Worm (Caenorhabditis elegans): ENCODE results near the gene srv-8.

Gene srv-8

DNA sequence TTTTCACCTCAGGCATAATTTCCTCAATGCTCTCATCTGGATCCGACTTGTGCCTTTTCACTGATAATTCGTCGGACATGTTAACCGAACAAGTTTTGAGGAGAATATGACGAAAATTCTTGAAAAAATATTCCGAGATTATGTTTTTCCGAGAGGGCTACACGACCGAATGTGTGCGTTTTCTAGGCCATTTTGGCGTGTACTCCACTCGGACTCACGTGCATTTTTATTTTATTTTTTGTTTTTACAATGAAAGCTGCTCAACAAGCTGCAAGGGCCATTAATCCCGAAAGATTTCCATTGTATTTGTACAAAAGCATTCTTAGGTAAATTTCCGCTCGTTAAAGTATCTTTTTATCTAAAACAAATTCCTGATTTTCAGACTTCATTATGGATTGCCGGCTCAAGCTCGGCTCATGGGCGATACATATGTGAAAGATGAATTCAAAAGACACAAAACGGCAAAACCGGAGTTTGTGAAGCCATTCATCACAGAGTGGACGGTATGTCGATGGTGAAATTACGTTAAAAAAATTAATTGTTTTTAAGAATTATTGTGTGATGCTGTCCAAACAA is 47.7 kb upstream of the srv-8 start, which contains the start of the genes F25H9.6 and F25H9.7 (continued):
- 0 out of 2 replicates have a peak, but pooled peaks have one; percentile 33 for TF ChIP-seq daf-19 (GFP tag; conservative IDR thresholded peaks at IDR 0.05)
- TF ChIP-seq madf-5 (GFP tag; IDR thresholded peaks at IDR 0.05): peak in 1 of 2 experiments; percentile 40; a peak in 1 of 4 replicates
- no peak for TF ChIP-seq daf-12 (tag; optimal IDR thresholded peaks at IDR 0.05)
- TF ChIP-seq mdt-29 (GFP tag; IDR thresholded peaks at IDR 0.05): peak; percentile 69; the same call in 1 of the 2 replicates
- no peak for TF ChIP-seq ctbp-1 (GFP tag; IDR thresholded peaks at IDR 0.05)
- no peak for TF ChIP-seq zip-11 (GFP tag; IDR thresholded peaks at IDR 0.05)
- peak; percentile 66 for TF ChIP-seq hlh-11 (tag; optimal IDR thresholded peaks at IDR 0.05)
- no peak for TF ChIP-seq jun-1 (tag; optimal IDR thresholded peaks at IDR 0.05)
- no peak for TF ChIP-seq fkh-10 (GFP tag; optimal IDR thresholded peaks at IDR 0.05)
- peak; percentile 83 for TF ChIP-seq ceh-20 (GFP tag; IDR thresholded peaks at IDR 0.05)
- TF ChIP-seq nhr-77 (tag; optimal IDR thresholded peaks at IDR 0.05): peak; percentile 58
- peak; percentile 45 for TF ChIP-seq nhr-111 (GFP tag; optimal IDR thresholded peaks at IDR 0.05)
- no peak for TF ChIP-seq unc-39 (tag; optimal IDR thresholded peaks at IDR 0.05)
- TF ChIP-seq spr-3 (GFP tag; optimal IDR thresholded peaks at IDR 0.05): peak; percentile 53

DNA sequence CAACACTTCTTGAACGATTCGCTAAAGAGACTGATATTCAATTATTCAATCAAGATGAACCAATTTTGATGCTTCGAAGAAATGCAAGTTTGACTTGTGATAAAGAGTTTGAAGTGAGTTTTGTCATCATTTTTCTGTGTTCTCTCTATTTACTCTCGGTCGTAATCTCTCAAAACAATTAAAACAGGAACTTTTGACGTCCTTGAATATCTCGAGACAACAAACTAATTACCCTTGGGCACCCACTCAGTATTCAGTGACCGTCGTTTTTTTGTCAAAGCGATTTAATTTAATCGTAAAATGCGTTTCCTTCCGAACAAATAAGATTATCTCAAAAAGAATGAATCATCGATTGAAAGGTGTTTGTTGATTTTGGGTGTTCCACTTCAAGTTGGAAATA is 43.6 kb upstream of the srv-8 start:
- TF ChIP-seq mep-1 (tag; optimal IDR thresholded peaks at IDR 0.05): peak; percentile 27
- no peak for TF ChIP-seq unc-39 (tag; optimal IDR thresholded peaks at IDR 0.05)
- no peak for TF ChIP-seq ceh-28 (tag; optimal IDR thresholded peaks at IDR 0.05)
- no peak for TF ChIP-seq daf-8 (GFP tag; IDR thresholded peaks at IDR 0.05)
- no peak for TF ChIP-seq daf-16 (GFP tag; optimal IDR thresholded peaks at IDR 0.05)
- TF ChIP-seq daf-16 (tag; optimal IDR thresholded peaks at IDR 0.05): peak; percentile 4
- peak; percentile 54 for TF ChIP-seq aha-1 (tag)
- no peak for TF ChIP-seq dmd-6 (GFP tag; IDR thresholded peaks at IDR 0.05)
- TF ChIP-seq nhr-10 (tag; optimal IDR thresholded peaks at IDR 0.05): no peak
- TF ChIP-seq unc-130 (GFP tag; optimal IDR thresholded peaks at IDR 0.05): no peak
- TF ChIP-seq jun-1 (tag; optimal IDR thresholded peaks at IDR 0.05): no peak
- TF ChIP-seq ces-1 (GFP tag; optimal IDR thresholded peaks at IDR 0.05): peak; percentile 18
- TF ChIP-seq snpc-1.2 (GFP tag; IDR thresholded peaks at IDR 0.05): no peak

DNA sequence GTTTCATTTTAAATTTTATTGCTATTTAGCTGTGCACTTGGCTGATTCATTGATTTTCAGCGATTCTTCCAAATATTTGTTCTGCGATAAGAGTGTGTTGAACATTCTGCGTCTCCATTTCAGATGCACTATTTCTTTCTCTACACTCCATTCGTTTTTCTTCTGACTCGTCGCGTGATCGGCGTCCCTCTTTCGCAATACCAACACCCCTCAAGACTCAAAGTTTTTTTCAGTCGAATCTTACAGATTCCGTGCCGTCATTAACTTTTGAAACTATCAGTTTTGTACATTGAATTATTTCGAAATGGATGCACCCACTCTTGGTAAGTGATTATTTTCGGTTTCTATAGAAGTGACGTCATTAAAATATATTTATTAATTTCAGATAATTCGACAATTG is 42.4 kb upstream of the srv-8 start, which contains the start of gene frm-10:
frm-10 (plus strand) TSS at position 234 of the 400 bp plus-strand sequence.
- TF ChIP-seq ZK337.2 (GFP tag; IDR thresholded peaks at IDR 0.05) (no peak), mdl-1 (tag; optimal IDR thresholded peaks at IDR 0.05) (peak in 1 of 2 experiments; percentile 75), ceh-20 (GFP tag; IDR thresholded peaks at IDR 0.05) (peak; percentile 42; the same call in 1 of the 2 replicates), F37D6.2 (tag; optimal IDR thresholded peaks at IDR 0.05) (no peak), aha-1 (tag) (no peak), T26A8.4 (GFP tag; IDR thresholded peaks at IDR 0.05) (peak; percentile 37; the same call in 1 of the 2 replicates), duxl-1 (tag; optimal IDR thresholded peaks at IDR 0.05; ENCODE audit: poor library complexity) (no peak), vab-7 (GFP tag; IDR thresholded peaks at IDR 0.05) (no peak), F49E8.2 (tag; optimal IDR thresholded peaks at IDR 0.05; ENCODE audit: borderline replicate concordance) (no peak), mep-1 (tag; optimal IDR thresholded peaks at IDR 0.05) (peak; percentile 83), nhr-42 (GFP tag; IDR thresholded peaks at IDR 0.05) (no peak), pqm-1 (tag; optimal IDR thresholded peaks at IDR 0.05) (peak; percentile 82), nhr-48 (tag; optimal IDR thresholded peaks at IDR 0.05) (peak; percentile 77), spr-3 (GFP tag; optimal IDR thresholded peaks at IDR 0.05) (no peak), jun-1 (tag; optimal IDR thresholded peaks at IDR 0.05) (peak; percentile 28), mes-2 (tag; optimal IDR thresholded peaks at IDR 0.05; ENCODE audit: poor library complexity, severe bottlenecking) (peak; percentile 75), daf-19 (GFP tag; conservative IDR thresholded peaks at IDR 0.05) (no peak), php-3 (GFP tag; IDR thresholded peaks at IDR 0.05) (peak; percentile 95), tra-1 (GFP tag; IDR thresholded peaks at IDR 0.05) (0 out of 2 replicates have a peak, but pooled peaks have one; percentile 48), dpl-1 (GFP tag; optimal IDR thresholded peaks at IDR 0.05) (peak; percentile 25), sdz-12 (GFP tag; optimal IDR thresholded peaks at IDR 0.05) (no peak), zag-1 (tag; optimal IDR thresholded peaks at IDR 0.05) (no peak), ceh-44 (GFP tag; IDR thresholded peaks at IDR 0.05) (no peak), dve-1 (tag; optimal IDR thresholded peaks at IDR 0.05; ENCODE audit: insufficient read depth) (peak; percentile 93), ceh-32 (tag; optimal IDR thresholded peaks at IDR 0.05; ENCODE audit: poor library complexity) (no peak), hif-1 (tag; optimal IDR thresholded peaks at IDR 0.05) (peak in 1 of 2 experiments; percentile 76), Y105C5A.15 (GFP tag; IDR thresholded peaks at IDR 0.05) (no peak), lin-15B (tag; optimal IDR thresholded peaks at IDR 0.05) (no peak)
